Worm (Caenorhabditis elegans): ENCODE results near the gene olrn-1.

olrn-1 gene

DNA sequence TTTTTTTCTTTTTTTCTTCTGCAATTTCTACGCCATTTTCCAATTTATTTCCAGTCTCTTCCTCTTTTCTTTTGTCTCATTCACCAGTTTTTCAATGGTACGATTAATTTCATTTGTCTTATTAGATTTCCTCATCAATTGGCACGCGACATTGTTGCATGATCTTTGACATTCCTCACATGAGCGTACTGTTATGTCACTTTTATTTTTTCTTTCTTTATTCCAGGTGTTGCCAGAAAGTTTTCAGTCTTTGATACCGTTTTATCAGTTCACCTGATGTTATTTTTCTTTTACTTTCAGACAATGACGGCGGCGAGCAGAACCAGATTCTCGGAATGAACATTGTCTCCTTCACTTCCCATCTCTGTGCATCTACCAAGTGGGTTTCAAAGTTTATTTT lies at the start of gene olrn-1, which contains the start of gene C02C6.14:
olrn-1 (plus strand) TSS at position 301 of the 400 bp plus-strand sequence.
C02C6.14 (plus strand) TSS at position 304 of the 400 bp plus-strand sequence.
- no peak for TF ChIP-seq nhr-237 (tag; optimal IDR thresholded peaks at IDR 0.05)
- no peak for TF ChIP-seq nhr-76 (tag; optimal IDR thresholded peaks at IDR 0.05)
- no peak for TF ChIP-seq M03D4.4 (tag; optimal IDR thresholded peaks at IDR 0.05)
- TF ChIP-seq nhr-12 (tag; optimal IDR thresholded peaks at IDR 0.05) = no peak

DNA sequence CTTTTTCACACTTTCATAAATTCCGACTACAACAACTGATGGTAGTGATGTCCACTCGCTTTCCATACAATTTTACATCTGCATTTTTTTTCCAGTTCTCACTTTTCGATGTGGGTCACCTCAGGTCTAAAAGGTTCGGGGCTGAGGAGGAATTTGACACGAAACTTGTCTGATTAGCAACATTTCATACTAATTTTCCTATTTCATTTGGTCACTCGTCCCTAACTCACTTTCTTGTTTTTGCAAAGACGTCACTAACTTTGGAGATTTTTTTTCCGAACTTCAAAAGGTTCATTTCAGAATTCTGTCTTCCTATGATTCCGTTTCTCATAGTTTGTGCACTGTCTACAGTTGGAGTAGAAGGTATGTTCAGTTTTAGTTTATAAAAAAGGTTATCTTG lies 49.7 kb upstream of the olrn-1 start, which contains the start of gene H13N06.2:
H13N06.2 (plus strand) TSS at position 301 of the 400 bp plus-strand sequence.
- TF ChIP-seq hlh-1 (tag; optimal IDR thresholded peaks at IDR 0.05) (no peak), tbx-8 (GFP tag; optimal IDR thresholded peaks at IDR 0.05) (no peak), sptf-1 (tag; optimal IDR thresholded peaks at IDR 0.05) (no peak), nhr-28 (tag; optimal IDR thresholded peaks at IDR 0.05) (no peak), nhr-76 (tag; optimal IDR thresholded peaks at IDR 0.05) (no peak), nhr-12 (tag; optimal IDR thresholded peaks at IDR 0.05) (no peak), pha-4 (tag; optimal IDR thresholded peaks at IDR 0.05) (no peak), ztf-11 (tag; optimal IDR thresholded peaks at IDR 0.05) (no peak)

ce11 chrX:15491110-15491509 lies 46.4 kb upstream of the olrn-1 start:
- no peak for TF ChIP-seq mab-5 (tag; optimal IDR thresholded peaks at IDR 0.05)
- no peak for TF ChIP-seq tbx-8 (GFP tag; optimal IDR thresholded peaks at IDR 0.05)
- TF ChIP-seq unc-62 (GFP tag; optimal IDR thresholded peaks at IDR 0.05) = no peak
- no peak for TF ChIP-seq mep-1 (tag; optimal IDR thresholded peaks at IDR 0.05)
- no peak for TF ChIP-seq snpc-4 (tag; optimal IDR thresholded peaks at IDR 0.05)
- TF ChIP-seq lsy-2 (tag; optimal IDR thresholded peaks at IDR 0.05) = no peak
- no peak for TF ChIP-seq ham-2 (GFP tag; optimal IDR thresholded peaks at IDR 0.05)

- TF ChIP-seq ztf-11 (tag; optimal IDR thresholded peaks at IDR 0.05) (peak; percentile 19), mls-2 (tag; optimal IDR thresholded peaks at IDR 0.05) (peak; percentile 64), mab-5 (tag; optimal IDR thresholded peaks at IDR 0.05) (no peak), ces-1 (GFP tag; optimal IDR thresholded peaks at IDR 0.05) (peak; percentile 3), nhr-237 (tag; optimal IDR thresholded peaks at IDR 0.05) (peak; percentile 10), pha-4 (tag; optimal IDR thresholded peaks at IDR 0.05) (peak; percentile 56), drap-1 (GFP tag; optimal IDR thresholded peaks at IDR 0.05) (peak; percentile 51), lin-13 (tag; optimal IDR thresholded peaks at IDR 0.05) (peak; percentile 81), flh-1 (GFP tag; optimal IDR thresholded peaks at IDR 0.05) (no peak), sptf-1 (tag; optimal IDR thresholded peaks at IDR 0.05) (peak; percentile 70), M03D4.4 (tag; optimal IDR thresholded peaks at IDR 0.05) (peak; percentile 67), mep-1 (tag; optimal IDR thresholded peaks at IDR 0.05) (peak; percentile 71), unc-120 (tag; optimal IDR thresholded peaks at IDR 0.05; ENCODE audit: poor library complexity, severe bottlenecking) (no peak), lsy-2 (tag; optimal IDR thresholded peaks at IDR 0.05) (peak; percentile 60), cnd-1 (tag; optimal IDR thresholded peaks at IDR 0.05) (peak; percentile 15)
Measured at ce11 chrX:15492759-15493158, 44.7 kb upstream of the olrn-1 start.

ce11 chrX:15493322-15493721 lies 44.1 kb upstream of the olrn-1 start, which contains the start of gene gob-1:
TSS of gene gob-1 (plus strand) at chrX:15493602.
- TF ChIP-seq bed-3 (GFP tag; optimal IDR thresholded peaks at IDR 0.05) (no peak), lin-13 (tag; optimal IDR thresholded peaks at IDR 0.05) (no peak), lsy-2 (tag; optimal IDR thresholded peaks at IDR 0.05) (no peak), ceh-39 (tag; optimal IDR thresholded peaks at IDR 0.05) (no peak), ham-2 (GFP tag; optimal IDR thresholded peaks at IDR 0.05) (no peak), sptf-1 (tag; optimal IDR thresholded peaks at IDR 0.05) (no peak), sem-2 (GFP tag; optimal IDR thresholded peaks at IDR 0.05) (no peak), nhr-28 (tag; optimal IDR thresholded peaks at IDR 0.05) (no peak), cnd-1 (tag; optimal IDR thresholded peaks at IDR 0.05) (no peak), tbx-8 (GFP tag; optimal IDR thresholded peaks at IDR 0.05) (no peak), flh-1 (GFP tag; optimal IDR thresholded peaks at IDR 0.05) (no peak), lin-32 (GFP tag; optimal IDR thresholded peaks at IDR 0.05) (no peak), nhr-12 (tag; optimal IDR thresholded peaks at IDR 0.05) (no peak), zip-8 (tag; optimal IDR thresholded peaks at IDR 0.05) (no peak), elt-3 (tag; optimal IDR thresholded peaks at IDR 0.05) (no peak), nhr-76 (tag; optimal IDR thresholded peaks at IDR 0.05) (no peak), ceh-83 (GFP tag; optimal IDR thresholded peaks at IDR 0.05) (no peak), hlh-1 (tag; optimal IDR thresholded peaks at IDR 0.05) (no peak), snpc-4 (tag; optimal IDR thresholded peaks at IDR 0.05) (no peak)

Data from whole organism, mixed stage, embryonic.